Worm (Caenorhabditis elegans) whole organism, young adult: ENCODE data around the gene T02B11.6.

Experiments used
- B0035.1 ChIP-seq: sonication (generic microtip); optimal IDR thresholded peaks from 2 replicates; lab custom pipeline; 2016; ENCODE audit warnings: missing genetic modification characterization, mild to moderate bottlenecking, missing compliant biosample characterization, missing genotype, missing genetic modification reagents
- B0336.3 ChIP-seq: fragments of 200-800 bp; sonication (Bioruptor generic); IDR thresholded peaks from 2 replicates; pipeline ENCODE4 v1.3.6; 2022; ENCODE audit warnings: missing genetic modification characterization, missing compliant biosample characterization
- F22D6.2 ChIP-seq: sonication (generic microtip); optimal IDR thresholded peaks from 2 replicates; lab custom pipeline; 2016; ENCODE audit warnings: mild to moderate bottlenecking, missing genetic modification characterization, missing compliant biosample characterization
- F23B12.7 ChIP-seq: sonication (generic microtip); optimal IDR thresholded peaks from 2 replicates; lab custom pipeline; 2017; ENCODE audit warnings: missing genetic modification characterization, mild to moderate bottlenecking, missing compliant biosample characterization, antibody characterized with exemption, moderate library complexity; ENCODE audit not compliant: insufficient read depth
- F39B2.1 ChIP-seq: fragments of 200-800 bp; sonication (Bioruptor generic); IDR thresholded peaks from 2 replicates; pipeline ENCODE4 v1.3.6; 2022; ENCODE audit warnings: missing genetic modification reagents, missing genetic modification characterization, missing compliant biosample characterization
- F55B11.4 ChIP-seq: sonication (generic microtip); optimal IDR thresholded peaks from 2 replicates; lab custom pipeline; 2016; ENCODE audit warnings: missing compliant biosample characterization, missing genetic modification characterization, borderline replicate concordance; ENCODE audit not compliant: insufficient read depth
- T07F8.4 ChIP-seq: sonication (generic microtip); optimal IDR thresholded peaks from 2 replicates; lab custom pipeline; 2016; ENCODE audit warnings: mild to moderate bottlenecking, missing genetic modification characterization, moderate library complexity, missing compliant biosample characterization
- Y53G8AR.9 ChIP-seq: fragments of 200-800 bp; sonication (Bioruptor generic); conservative IDR thresholded peaks from 2 replicates; pipeline ENCODE4 v1.3.6; 2022; ENCODE audit warnings: missing genetic modification reagents, missing genetic modification characterization, missing compliant biosample characterization
- ZK185.1 ChIP-seq: sonication (generic microtip); optimal IDR thresholded peaks from 2 replicates; lab custom pipeline; 2016; ENCODE audit warnings: mild to moderate bottlenecking, missing genetic modification characterization, missing compliant biosample characterization; ENCODE audit not compliant: poor library complexity, severe bottlenecking
- aptf-3 ChIP-seq: fragments of 200-800 bp; sonication (Bioruptor generic); IDR thresholded peaks from 2 replicates; pipeline ENCODE4 v1.3.6; 2022; ENCODE audit warnings: missing genetic modification characterization, missing compliant biosample characterization
- atf-7 ChIP-seq: sonication (generic microtip); optimal IDR thresholded peaks from 2 replicates; lab custom pipeline; 2017; ENCODE audit warnings: mild to moderate bottlenecking, missing genetic modification characterization, missing compliant biosample characterization
- attf-3 ChIP-seq: fragments of 200-800 bp; sonication (Bioruptor generic); conservative IDR thresholded peaks from 2 replicates; pipeline ENCODE4 v1.3.6; 2022; ENCODE audit warnings: missing genetic modification reagents, missing genetic modification characterization, missing compliant biosample characterization
- attf-5 ChIP-seq: fragments of 200-800 bp; sonication (Bioruptor generic); optimal IDR thresholded peaks from 2 replicates; lab custom pipeline; 2018; ENCODE audit warnings: mild to moderate bottlenecking, missing genetic modification characterization, missing compliant biosample characterization
- attf-6 ChIP-seq: fragments of 200-800 bp; sonication (Bioruptor generic); IDR thresholded peaks from 2 replicates; pipeline ENCODE4 v1.3.6; 2022; ENCODE audit warnings: missing genetic modification reagents, missing genetic modification characterization, missing compliant biosample characterization
- bed-2 ChIP-seq: fragments of 200-800 bp; sonication (Bioruptor generic); IDR thresholded peaks from 2 replicates; pipeline ENCODE4 v1.3.6; 2022; ENCODE audit warnings: missing genetic modification reagents, missing genetic modification characterization, missing compliant biosample characterization
- cebp-1 ChIP-seq, 2 experiments: fragments of 200-800 bp in 1 of 2; sonication (Bioruptor generic) in 1 of 2; sonication (generic microtip) in 1 of 2; IDR thresholded peaks in 1 of 2; optimal IDR thresholded peaks in 1 of 2; 2 replicates each; pipeline versions ENCODE4 v1.3.6 to Lab custom; 2017 to 2022; ENCODE audit warnings: missing compliant biosample characterization in 2 of 2, missing genetic modification characterization in 2 of 2, mild to moderate bottlenecking in 1 of 2, missing genetic modification reagents in 1 of 2, moderate library complexity in 1 of 2
- ceh-27 ChIP-seq: fragments of 200-800 bp; sonication (Bioruptor generic); optimal IDR thresholded peaks from 2 replicates; lab custom pipeline; 2018; ENCODE audit warnings: mild to moderate bottlenecking, missing genetic modification characterization, moderate library complexity, missing compliant biosample characterization
- dox-1 ChIP-seq: fragments of 200-800 bp; sonication (Bioruptor generic); IDR thresholded peaks from 2 replicates; pipeline ENCODE4 v1.3.6; 2022; ENCODE audit warnings: missing genetic modification reagents, missing genetic modification characterization, missing compliant biosample characterization
- dpl-1 ChIP-seq: fragments of 150-350 bp; optimal IDR thresholded peaks from 2 replicates; lab custom pipeline; 2014; ENCODE audit warnings: missing biosample characterization, missing genetic modification reagents, missing genetic modification characterization
- efl-1 ChIP-seq: fragments of 150-350 bp; optimal IDR thresholded peaks from 2 replicates; lab custom pipeline; 2014; ENCODE audit warnings: missing biosample characterization, missing genetic modification reagents, missing genetic modification characterization
- fkh-3 ChIP-seq: sonication (generic microtip); optimal IDR thresholded peaks from 2 replicates; lab custom pipeline; 2016; ENCODE audit warnings: mild to moderate bottlenecking, missing genetic modification characterization, missing compliant biosample characterization
- gei-17 ChIP-seq: fragments of 200-800 bp; sonication (Bioruptor generic); optimal IDR thresholded peaks from 2 replicates; lab custom pipeline; 2018; ENCODE audit warnings: mild to moderate bottlenecking, missing genetic modification characterization, missing compliant biosample characterization
- hmg-1.2 ChIP-seq: fragments of 200-800 bp; sonication (Bioruptor generic); IDR thresholded peaks from 2 replicates; pipeline ENCODE4 v1.3.6; 2022; ENCODE audit warnings: missing genetic modification reagents, missing genetic modification characterization, missing compliant biosample characterization
- lag-1 ChIP-seq: fragments of 200-800 bp; sonication (Bioruptor generic); IDR thresholded peaks from 2 replicates; pipeline ENCODE4 v1.3.6; 2022; ENCODE audit warnings: missing genetic modification reagents, missing genetic modification characterization, missing compliant biosample characterization
- let-526 ChIP-seq: fragments of 200-800 bp; sonication (Bioruptor generic); IDR thresholded peaks from 2 replicates; pipeline ENCODE4 v1.3.6; 2022; ENCODE audit warnings: missing genetic modification reagents, missing genetic modification characterization, missing compliant biosample characterization
- let-607 ChIP-seq, 2 experiments: fragments of 200-800 bp in 1 of 2; sonication (Bioruptor generic) in 1 of 2; sonication (generic microtip) in 1 of 2; optimal IDR thresholded peaks; 2 replicates each; lab custom pipeline; 2016 to 2018; ENCODE audit warnings: mild to moderate bottlenecking in 2 of 2, missing compliant biosample characterization in 2 of 2, missing genetic modification characterization in 2 of 2, moderate library complexity in 2 of 2, missing genotype in 1 of 2
- lin-26 ChIP-seq: fragments of 200-800 bp; sonication (Bioruptor generic); IDR thresholded peaks from 2 replicates; pipeline ENCODE4 v1.3.6; 2022; ENCODE audit warnings: missing genetic modification reagents, missing genetic modification characterization, missing compliant biosample characterization
- lin-54 ChIP-seq: fragments of 200-800 bp; sonication (Bioruptor generic); optimal IDR thresholded peaks from 2 replicates; lab custom pipeline; 2018; ENCODE audit warnings: mild to moderate bottlenecking, missing genetic modification characterization, missing compliant biosample characterization
- lsl-1 ChIP-seq: fragments of 200-800 bp; sonication (Bioruptor generic); optimal IDR thresholded peaks from 2 replicates; lab custom pipeline; 2018; ENCODE audit warnings: mild to moderate bottlenecking, missing genetic modification characterization, moderate library complexity, missing compliant biosample characterization
- lsy-27 ChIP-seq: sonication (generic microtip); optimal IDR thresholded peaks from 2 replicates; lab custom pipeline; 2017; ENCODE audit warnings: missing genetic modification characterization, mild to moderate bottlenecking, missing compliant biosample characterization, antibody characterized with exemption, missing genotype, borderline replicate concordance; ENCODE audit not compliant: insufficient read depth
- madf-10 ChIP-seq: sonication (generic microtip); optimal IDR thresholded peaks from 2 replicates; lab custom pipeline; 2016; ENCODE audit warnings: mild to moderate bottlenecking, missing genetic modification characterization, missing compliant biosample characterization
- madf-6 ChIP-seq: fragments of 200-800 bp; sonication (Bioruptor generic); IDR thresholded peaks from 2 replicates; pipeline ENCODE4 v1.3.6; 2022; ENCODE audit warnings: missing genetic modification reagents, missing genetic modification characterization, missing compliant biosample characterization
- mcd-1 ChIP-seq: fragments of 200-800 bp; sonication (Bioruptor generic); IDR thresholded peaks from 2 replicates; pipeline ENCODE4 v1.3.6; 2022; ENCODE audit warnings: missing genetic modification reagents, missing genetic modification characterization, missing compliant biosample characterization
- mxl-1 ChIP-seq: sonication (generic microtip); optimal IDR thresholded peaks from 2 replicates; lab custom pipeline; 2016; ENCODE audit warnings: missing genetic modification characterization, missing compliant biosample characterization
- nhr-179 ChIP-seq: sonication (generic microtip); optimal IDR thresholded peaks from 2 replicates; lab custom pipeline; 2016; ENCODE audit warnings: mild to moderate bottlenecking, missing genetic modification characterization, missing compliant biosample characterization
- nhr-27 ChIP-seq: fragments of 200-800 bp; sonication (Bioruptor generic); optimal IDR thresholded peaks from 2 replicates; lab custom pipeline; 2018; ENCODE audit warnings: mild to moderate bottlenecking, missing genetic modification characterization, moderate library complexity, missing compliant biosample characterization
- nhr-80 ChIP-seq: sonication (generic microtip); optimal IDR thresholded peaks from 2 replicates; lab custom pipeline; 2016; ENCODE audit warnings: missing genetic modification characterization, missing compliant biosample characterization
- nhr-90 ChIP-seq: sonication (generic microtip); optimal IDR thresholded peaks from 2 replicates; lab custom pipeline; 2016; ENCODE audit warnings: missing genotype, mild to moderate bottlenecking, missing genetic modification characterization, missing compliant biosample characterization
- pbrm-1 ChIP-seq: fragments of 200-800 bp; sonication (Bioruptor generic); IDR thresholded peaks from 2 replicates; pipeline ENCODE4 v1.3.6; 2022; ENCODE audit warnings: missing genetic modification reagents, missing genetic modification characterization, missing compliant biosample characterization
- rcor-1 ChIP-seq: fragments of 200-800 bp; sonication (Bioruptor generic); IDR thresholded peaks from 2 replicates; pipeline ENCODE4 v1.3.6; 2022; ENCODE audit warnings: missing genetic modification reagents, missing genetic modification characterization, missing compliant biosample characterization
- sdz-38 ChIP-seq: sonication (generic microtip); optimal IDR thresholded peaks from 2 replicates; lab custom pipeline; 2016; ENCODE audit warnings: missing genotype, missing genetic modification characterization, missing compliant biosample characterization
- sea-2 ChIP-seq: fragments of 200-800 bp; sonication (Bioruptor generic); IDR thresholded peaks from 2 replicates; pipeline ENCODE4 v1.3.6; 2022; ENCODE audit warnings: missing genetic modification characterization, missing compliant biosample characterization
- snpc-3.4 ChIP-seq: sonication (generic microtip); optimal IDR thresholded peaks from 2 replicates; lab custom pipeline; 2017; ENCODE audit warnings: missing genetic modification characterization, mild to moderate bottlenecking, missing compliant biosample characterization, antibody characterized with exemption, moderate library complexity, missing genotype, missing genetic modification reagents
- sptf-2 ChIP-seq: fragments of 200-800 bp; sonication (Bioruptor generic); optimal IDR thresholded peaks from 2 replicates; lab custom pipeline; 2018; ENCODE audit warnings: mild to moderate bottlenecking, missing genetic modification characterization, missing compliant biosample characterization
- tbx-9 ChIP-seq: sonication (generic microtip); optimal IDR thresholded peaks from 2 replicates; lab custom pipeline; 2016; ENCODE audit warnings: borderline replicate concordance, missing genetic modification characterization, inconsistent platforms, missing compliant biosample characterization
- ztf-18 ChIP-seq: sonication (generic microtip); optimal IDR thresholded peaks from 2 replicates; lab custom pipeline; 2016; ENCODE audit warnings: missing genotype, mild to moderate bottlenecking, missing genetic modification characterization, missing compliant biosample characterization
- ztf-25 ChIP-seq: fragments of 200-800 bp; sonication (Bioruptor generic); IDR thresholded peaks from 2 replicates; pipeline ENCODE4 v1.3.6; 2022; ENCODE audit warnings: missing genetic modification reagents, missing genetic modification characterization, missing compliant biosample characterization

The T02B11.6 gene

ce11 chrV:858841-859456, 30.2 kb downstream of the T02B11.6 start (continued):
- TF ChIP-seq Y53G8AR.9 (GFP tag; lab: Robert Waterston, UW) (0 out of 2 replicates have a peak, but pooled peaks have one; percentile 51), attf-6 (GFP tag; lab: Robert Waterston, UW) (0 out of 2 replicates have a peak, but pooled peaks have one; percentile 31), sea-2 (GFP tag; lab: Robert Waterston, UW) (peak; percentile 64; the same call in 1 of the 2 replicates), efl-1 (GFP tag; lab: Kevin White, UChicago) (no peak), bed-2 (GFP tag; lab: Robert Waterston, UW) (no peak), lsy-27 (no peak), ztf-25 (no peak), hmg-1.2 (GFP tag; lab: Robert Waterston, UW) (peak; percentile 98), mxl-1 (tag; lab: Kevin White, UChicago) (peak; percentile 32), lsl-1 (GFP tag; lab: Kevin White, UChicago) (peak; percentile 7), nhr-179 (no peak), let-607 (tag; optimal IDR thresholded peaks at IDR 0.05; lab: Kevin White, UChicago) (no peak), ceh-27 (GFP tag; lab: Kevin White, UChicago) (no peak), tbx-9 (no peak), lag-1 (no peak), sdz-38 (no peak), madf-6 (GFP tag; lab: Robert Waterston, UW) (peak; percentile 81), aptf-3 (no peak), attf-3 (GFP tag; lab: Robert Waterston, UW) (no peak), dox-1 (GFP tag; lab: Robert Waterston, UW) (peak; percentile 60), dpl-1 (no peak), F55B11.4 (no peak), F39B2.1 (GFP tag; lab: Robert Waterston, UW) (no peak), B0336.3 (no peak), rcor-1 (GFP tag; lab: Robert Waterston, UW) (peak; percentile 71), snpc-3.4 (tag; lab: Kevin White, UChicago) (peak; percentile 86), fkh-3 (tag; lab: Kevin White, UChicago) (no peak), nhr-90 (tag; lab: Kevin White, UChicago) (no peak), madf-10 (tag; lab: Kevin White, UChicago) (no peak), lin-54 (GFP tag; lab: Kevin White, UChicago) (no peak), pbrm-1 (no peak), atf-7 (tag; lab: Kevin White, UChicago) (no peak), attf-5 (GFP tag; lab: Kevin White, UChicago) (no peak), nhr-80 (no peak), F22D6.2 (no peak), mcd-1 (peak; percentile 69), lin-26 (GFP tag; lab: Robert Waterston, UW) (peak; percentile 83), let-526 (no peak), gei-17 (GFP tag; lab: Kevin White, UChicago) (no peak), B0035.1 (tag; lab: Kevin White, UChicago) (no peak), nhr-27 (no peak), T07F8.4 (tag; lab: Kevin White, UChicago) (no peak), cebp-1 (GFP tag; IDR thresholded peaks at IDR 0.05; lab: Robert Waterston, UW) (no peak), cebp-1 (tag; optimal IDR thresholded peaks at IDR 0.05; lab: Kevin White, UChicago) (no peak), ZK185.1 (no peak), sptf-2 (GFP tag; lab: Kevin White, UChicago) (no peak), F23B12.7 (no peak), ztf-18 (peak; percentile 11)
